Worm (Caenorhabditis elegans) whole organism, late embryonic: Measurements from ENCODE around the gene daf-3.

ENCODE experiments used
- C08G9.2 ChIP-seq: sonication (generic microtip); optimal IDR thresholded peaks from 2 replicates; lab custom pipeline; 2016; ENCODE audit warnings: mild to moderate bottlenecking, missing genetic modification characterization, moderate library complexity, missing compliant biosample characterization
- K02D7.2 ChIP-seq: sonication (generic microtip); optimal IDR thresholded peaks from 2 replicates; lab custom pipeline; 2017; ENCODE audit warnings: mild to moderate bottlenecking, missing genetic modification characterization, missing compliant biosample characterization
- ahr-1 ChIP-seq: sonication (generic microtip); optimal IDR thresholded peaks from 2 replicates; lab custom pipeline; 2016; ENCODE audit warnings: missing genetic modification characterization, missing compliant biosample characterization
- ceh-14 ChIP-seq: sonication (generic microtip); optimal IDR thresholded peaks from 2 replicates; lab custom pipeline; 2016; ENCODE audit warnings: missing genotype, missing genetic modification characterization, missing compliant biosample characterization
- ceh-18 ChIP-seq: sonication (generic microtip); optimal IDR thresholded peaks from 2 replicates; lab custom pipeline; 2016; ENCODE audit warnings: missing genetic modification characterization, missing compliant biosample characterization
- ceh-19 ChIP-seq: fragments of 200-800 bp; sonication (Bioruptor generic); optimal IDR thresholded peaks from 2 replicates; lab custom pipeline; 2018; ENCODE audit warnings: mild to moderate bottlenecking, missing genetic modification characterization, missing compliant biosample characterization
- ceh-2 ChIP-seq: sonication (generic microtip); optimal IDR thresholded peaks from 2 replicates; lab custom pipeline; 2016; ENCODE audit warnings: missing genotype, missing genetic modification characterization, missing compliant biosample characterization
- ceh-24 ChIP-seq: sonication (generic microtip); optimal IDR thresholded peaks from 2 replicates; lab custom pipeline; 2016; ENCODE audit warnings: mild to moderate bottlenecking, missing genetic modification characterization, missing compliant biosample characterization
- ceh-30 ChIP-seq: fragments of 150-350 bp; optimal IDR thresholded peaks from 2 replicates; lab custom pipeline; 2014; ENCODE audit warnings: missing biosample characterization, missing genetic modification characterization
- ceh-31 ChIP-seq: sonication (generic microtip); optimal IDR thresholded peaks from 2 replicates; lab custom pipeline; 2016; ENCODE audit warnings: missing genetic modification characterization, missing compliant biosample characterization
- ceh-45 ChIP-seq: fragments of 200-800 bp; sonication (Bioruptor generic); IDR thresholded peaks from 2 replicates; pipeline ENCODE4 v1.3.6; 2022; ENCODE audit warnings: missing genetic modification reagents, missing genetic modification characterization, missing compliant biosample characterization
- ceh-48 ChIP-seq: sonication (generic microtip); optimal IDR thresholded peaks from 2 replicates; lab custom pipeline; 2016; ENCODE audit warnings: missing genetic modification characterization, inconsistent platforms, missing compliant biosample characterization
- dve-1 ChIP-seq: sonication (generic microtip); optimal IDR thresholded peaks from 2 replicates; lab custom pipeline; 2017; ENCODE audit warnings: antibody characterized with exemption, mild to moderate bottlenecking, missing genetic modification characterization, missing compliant biosample characterization
- elt-2 ChIP-seq: sonication (generic microtip); optimal IDR thresholded peaks from 2 replicates; lab custom pipeline; 2016; ENCODE audit warnings: missing genetic modification reagents, missing genetic modification characterization, missing compliant biosample characterization
- elt-4 ChIP-seq: sonication (generic microtip); optimal IDR thresholded peaks from 2 replicates; lab custom pipeline; 2016; ENCODE audit warnings: missing genetic modification characterization, missing compliant biosample characterization
- fkh-10 ChIP-seq: fragments of 150-350 bp; optimal IDR thresholded peaks from 2 replicates; lab custom pipeline; 2014; ENCODE audit warnings: missing biosample characterization, missing genetic modification reagents, missing genetic modification characterization
- fkh-6 ChIP-seq: sonication (generic microtip); optimal IDR thresholded peaks from 2 replicates; lab custom pipeline; 2016; ENCODE audit warnings: missing genetic modification characterization, missing compliant biosample characterization
- hlh-13 ChIP-seq: fragments of 200-800 bp; sonication (Bioruptor generic); optimal IDR thresholded peaks from 2 replicates; lab custom pipeline; 2018; ENCODE audit warnings: mild to moderate bottlenecking, missing genetic modification characterization, missing compliant biosample characterization
- hlh-15 ChIP-seq: sonication (generic microtip); optimal IDR thresholded peaks from 2 replicates; lab custom pipeline; 2016; ENCODE audit warnings: missing genetic modification characterization, missing compliant biosample characterization
- hlh-30 ChIP-seq: sonication (generic microtip); optimal IDR thresholded peaks from 2 replicates; lab custom pipeline; 2017; ENCODE audit warnings: antibody characterized with exemption, missing genetic modification characterization, missing compliant biosample characterization; ENCODE audit not compliant: insufficient read depth
- hlh-6 ChIP-seq: sonication (generic microtip); optimal IDR thresholded peaks from 2 replicates; lab custom pipeline; 2016; ENCODE audit warnings: missing genotype, missing genetic modification characterization, missing compliant biosample characterization
- hlh-8 ChIP-seq: sonication (generic microtip); optimal IDR thresholded peaks from 2 replicates; lab custom pipeline; 2016; ENCODE audit warnings: missing genotype, missing genetic modification characterization, missing compliant biosample characterization
- lim-6 ChIP-seq: sonication (generic microtip); optimal IDR thresholded peaks from 2 replicates; lab custom pipeline; 2016; ENCODE audit warnings: missing genetic modification characterization, missing compliant biosample characterization
- nfya-1 ChIP-seq: sonication (generic microtip); optimal IDR thresholded peaks from 2 replicates; lab custom pipeline; 2017; ENCODE audit warnings: missing genetic modification characterization, mild to moderate bottlenecking, missing compliant biosample characterization, antibody characterized with exemption, moderate library complexity
- odd-2 ChIP-seq: sonication (generic microtip); optimal IDR thresholded peaks from 2 replicates; lab custom pipeline; 2017; ENCODE audit warnings: antibody characterized with exemption, mild to moderate bottlenecking, missing genetic modification characterization, missing compliant biosample characterization
- pha-2 ChIP-seq: sonication (generic microtip); optimal IDR thresholded peaks from 2 replicates; lab custom pipeline; 2017; ENCODE audit warnings: mild to moderate bottlenecking, missing genetic modification characterization, missing compliant biosample characterization
- pqm-1 ChIP-seq: sonication (generic microtip); optimal IDR thresholded peaks from 2 replicates; lab custom pipeline; 2016; ENCODE audit warnings: missing genetic modification characterization, missing compliant biosample characterization
- pros-1 ChIP-seq: fragments of 150-350 bp; optimal IDR thresholded peaks from 2 replicates; lab custom pipeline; 2014; ENCODE audit warnings: missing biosample characterization, missing genetic modification reagents, missing genetic modification characterization
- ref-2 ChIP-seq: sonication (generic microtip); optimal IDR thresholded peaks from 2 replicates; lab custom pipeline; 2016; ENCODE audit warnings: missing genetic modification characterization, missing compliant biosample characterization
- sdc-2 ChIP-seq: sonication (generic microtip); optimal IDR thresholded peaks from 2 replicates; lab custom pipeline; 2016; ENCODE audit warnings: missing genotype, missing genetic modification characterization, missing compliant biosample characterization
- tbx-7 ChIP-seq: sonication (generic microtip); optimal IDR thresholded peaks from 2 replicates; lab custom pipeline; 2016; ENCODE audit warnings: missing genotype, missing genetic modification characterization, missing compliant biosample characterization
- ttx-3 ChIP-seq: sonication (generic microtip); optimal IDR thresholded peaks from 2 replicates; lab custom pipeline; 2016; ENCODE audit warnings: missing genetic modification reagents, missing genetic modification characterization, missing compliant biosample characterization
- unc-42 ChIP-seq: sonication (generic microtip); optimal IDR thresholded peaks from 2 replicates; lab custom pipeline; 2016; ENCODE audit warnings: missing genotype, missing genetic modification characterization, missing compliant biosample characterization
- unc-55 ChIP-seq: sonication (generic microtip); optimal IDR thresholded peaks from 2 replicates; lab custom pipeline; 2017; ENCODE audit warnings: missing biosample characterization, missing genetic modification reagents, missing genetic modification characterization
- zip-5 ChIP-seq: sonication (generic microtip); optimal IDR thresholded peaks from 2 replicates; lab custom pipeline; 2016; ENCODE audit warnings: missing genetic modification characterization, missing compliant biosample characterization

daf-3 gene

DNA sequence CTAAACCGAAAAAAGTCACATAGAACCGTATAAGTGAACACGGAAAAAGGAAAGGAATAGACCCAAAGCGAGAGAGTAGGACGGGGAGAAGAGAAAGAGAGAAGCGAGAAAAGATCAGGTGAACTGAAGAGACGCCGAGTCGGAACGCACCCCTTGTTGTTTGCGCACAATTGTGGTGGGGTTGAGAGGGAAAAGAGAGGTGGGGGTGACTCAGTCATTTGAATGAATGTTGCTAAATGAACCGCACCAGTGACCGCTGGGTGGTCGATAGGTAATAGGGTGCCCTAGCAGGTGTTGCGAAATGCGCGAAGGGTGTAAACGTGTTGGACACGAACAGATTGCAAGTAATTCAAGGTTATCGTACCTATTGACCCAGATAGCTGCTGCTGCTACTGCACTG is 45.7 kb upstream of the daf-3 start, which contains the start of gene lgl-1 (continued):
- TF ChIP-seq fkh-6 (tag; lab: Kevin White, UChicago) (no peak), C08G9.2 (tag; lab: Kevin White, UChicago) (peak; percentile 27), ceh-14 (tag; lab: Kevin White, UChicago) (no peak), sdc-2 (tag; lab: Kevin White, UChicago) (peak; percentile 75), ceh-18 (tag; lab: Kevin White, UChicago) (no peak), ceh-45 (GFP tag; lab: Robert Waterston, UW) (no peak), hlh-30 (tag; lab: Kevin White, UChicago) (peak; percentile 9), pha-2 (peak; percentile 17), tbx-7 (tag; lab: Kevin White, UChicago) (no peak), ahr-1 (tag; lab: Kevin White, UChicago) (no peak), ref-2 (tag; lab: Kevin White, UChicago) (peak; percentile 69), odd-2 (tag; lab: Kevin White, UChicago) (no peak), dve-1 (tag; lab: Kevin White, UChicago) (no peak), nfya-1 (tag; lab: Kevin White, UChicago) (peak; percentile 39), elt-4 (tag; lab: Kevin White, UChicago) (no peak), K02D7.2 (tag; lab: Kevin White, UChicago) (no peak), unc-55 (peak; percentile 46), ceh-2 (tag; lab: Kevin White, UChicago) (no peak), hlh-6 (tag; lab: Kevin White, UChicago) (peak; percentile 22), hlh-8 (peak; percentile 16), pros-1 (tag; lab: Kevin White, UChicago) (peak; percentile 37)

DNA sequence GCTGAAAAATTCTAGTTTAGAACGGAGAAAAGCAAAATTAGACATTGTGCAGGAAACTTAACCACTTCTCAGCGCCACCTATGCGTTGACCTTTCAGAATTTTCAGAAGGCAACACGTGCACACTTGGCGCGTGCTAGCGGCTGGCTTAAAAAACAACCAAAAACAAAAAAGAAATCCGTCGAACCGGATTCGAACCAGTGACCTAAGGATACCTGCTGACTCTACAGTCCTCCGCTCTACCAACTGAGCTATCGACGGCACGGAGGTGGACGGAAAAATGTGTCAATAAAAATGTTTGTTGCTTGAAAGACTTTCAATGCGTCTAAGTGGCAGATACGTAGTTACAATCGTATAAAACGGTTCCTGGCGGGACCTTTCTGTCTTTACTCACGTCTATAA is 39.9 kb upstream of the daf-3 start:
- TF ChIP-seq fkh-6 (tag; lab: Kevin White, UChicago) (no peak), ceh-19 (GFP tag; lab: Kevin White, UChicago) (no peak), fkh-10 (GFP tag; lab: Kevin White, UChicago) (no peak), ceh-24 (tag; lab: Kevin White, UChicago) (no peak), unc-42 (tag; lab: Kevin White, UChicago) (no peak), hlh-15 (no peak), ceh-30 (tag; lab: Kevin White, UChicago) (no peak), lim-6 (tag; lab: Kevin White, UChicago) (no peak), ref-2 (tag; lab: Kevin White, UChicago) (no peak), C08G9.2 (tag; lab: Kevin White, UChicago) (no peak), pqm-1 (tag; lab: Kevin White, UChicago) (no peak), odd-2 (tag; lab: Kevin White, UChicago) (no peak), pros-1 (tag; lab: Kevin White, UChicago) (no peak), hlh-13 (no peak), tbx-7 (tag; lab: Kevin White, UChicago) (no peak), ceh-48 (tag; lab: Kevin White, UChicago) (no peak)

DNA sequence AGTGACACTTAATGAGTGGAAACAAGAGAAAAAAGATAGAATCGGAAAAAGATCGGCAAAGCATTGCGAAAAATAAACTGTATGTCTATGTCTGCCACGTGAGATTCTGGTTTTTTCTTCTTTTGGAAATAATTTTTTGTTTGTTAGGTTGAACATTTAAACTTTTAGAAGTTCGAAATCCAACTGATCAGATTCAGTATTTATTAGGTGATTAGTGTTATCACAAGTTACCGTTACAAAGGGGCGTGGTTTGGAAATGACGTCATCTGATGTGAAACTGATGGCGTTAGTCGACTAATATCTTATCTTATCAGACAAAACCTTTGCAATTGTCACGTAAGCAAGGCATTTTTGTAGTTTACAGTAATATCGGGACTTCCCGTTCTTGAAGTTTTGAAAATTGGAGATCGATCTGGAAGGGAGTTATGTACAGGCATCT is 39.0 kb upstream of the daf-3 start:
- no peak for TF ChIP-seq ceh-19 (GFP tag; lab: Kevin White, UChicago)
- no peak for TF ChIP-seq ceh-31 (tag; lab: Kevin White, UChicago)
- peak; percentile 77 for TF ChIP-seq elt-2 (tag; lab: Kevin White, UChicago)
- no peak for TF ChIP-seq ttx-3 (tag; lab: Kevin White, UChicago)

ce11 chrX:863478-863877 is 38.2 kb upstream of the daf-3 start, which contains the start of gene cdo-1:
cdo-1 (minus strand) TSS chrX:863578.
- TF ChIP-seq odd-2 (tag; lab: Kevin White, UChicago) (no peak), ceh-2 (tag; lab: Kevin White, UChicago) (no peak), zip-5 (no peak), pha-2 (no peak)
